Worm (Caenorhabditis elegans) whole organism, L4/young adult: ENCODE data around the gene fbxb-37.

Experiments
- W03F9.2 ChIP-seq: fragments of 150-350 bp; optimal IDR thresholded peaks from 2 replicates; lab custom pipeline; 2014; ENCODE audit warnings: missing biosample characterization, missing genetic modification characterization
- dao-5 ChIP-seq: sonication (generic microtip); optimal IDR thresholded peaks from 2 replicates; lab custom pipeline; 2016; ENCODE audit warnings: missing genotype, missing genetic modification characterization, moderate library complexity, missing compliant biosample characterization
- him-1 ChIP-seq: sonication (generic microtip); optimal IDR thresholded peaks from 2 replicates; lab custom pipeline; 2016; ENCODE audit warnings: missing genotype, missing genetic modification reagents, missing genetic modification characterization, missing compliant biosample characterization

- TF ChIP-seq W03F9.2 (no peak), him-1 (no peak), dao-5 (tag; lab: Kevin White, UChicago) (no peak)
These were observed 37.1 kb upstream of the fbxb-37 start, which contains the start of gene sdz-28 for ce11 chrII:2130770-2131169.
